Worm (Caenorhabditis elegans) whole organism, L2 larva: ENCODE results near the gene srm-1.
"Not testable (repeated sequence)": the region's sequence is repeated elsewhere in the genome, so short reads cannot be mapped to it uniquely, and the experiment has no call there.

Experiments
- C34F6.9 ChIP-seq: fragments of 150-350 bp; optimal IDR thresholded peaks from 2 replicates; lab custom pipeline; 2014; ENCODE audit warnings: missing biosample characterization, missing genetic modification characterization
- F13H6.1 ChIP-seq: sonication (generic microtip); optimal IDR thresholded peaks from 2 replicates; lab custom pipeline; 2016; ENCODE audit warnings: missing genetic modification characterization, missing compliant biosample characterization
- R02D3.7 ChIP-seq: fragments of 150-350 bp; optimal IDR thresholded peaks from 2 replicates; lab custom pipeline; 2014; ENCODE audit warnings: missing biosample characterization, missing genetic modification characterization
- ZK546.5 ChIP-seq: sonication (generic microtip); optimal IDR thresholded peaks from 2 replicates; lab custom pipeline; 2017; ENCODE audit warnings: missing biosample characterization, missing genetic modification characterization
- alr-1 ChIP-seq: fragments of 150-350 bp; optimal IDR thresholded peaks from 2 replicates; lab custom pipeline; 2014; ENCODE audit warnings: missing biosample characterization, missing genetic modification characterization
- aly-2 ChIP-seq: fragments of 150-350 bp; optimal IDR thresholded peaks from 2 replicates; lab custom pipeline; 2014; ENCODE audit warnings: missing biosample characterization, missing genetic modification characterization
- ceh-82 ChIP-seq: fragments of 150-350 bp; optimal IDR thresholded peaks from 2 replicates; lab custom pipeline; 2014; ENCODE audit warnings: missing biosample characterization, missing genetic modification characterization
- dmd-4 ChIP-seq: sonication (generic microtip); optimal IDR thresholded peaks from 2 replicates; lab custom pipeline; 2017; ENCODE audit warnings: missing biosample characterization, missing genetic modification characterization
- egl-27 ChIP-seq: sonication (generic microtip); optimal IDR thresholded peaks from 3 replicates; lab custom pipeline; 2017; ENCODE audit warnings: missing biosample characterization, missing genetic modification reagents, missing genetic modification characterization
- elt-1 ChIP-seq: fragments of 150-350 bp; optimal IDR thresholded peaks from 2 replicates; lab custom pipeline; 2014; ENCODE audit warnings: missing biosample characterization, missing genetic modification characterization
- elt-3 ChIP-seq: sonication (generic microtip); optimal IDR thresholded peaks from 2 replicates; lab custom pipeline; 2017; ENCODE audit warnings: missing biosample characterization, missing genetic modification characterization
- fos-1 ChIP-seq: fragments of 150-350 bp; optimal IDR thresholded peaks from 2 replicates; lab custom pipeline; 2014; ENCODE audit warnings: missing biosample characterization, missing genetic modification characterization
- gmeb-1 ChIP-seq: fragments of 150-350 bp; optimal IDR thresholded peaks from 2 replicates; lab custom pipeline; 2014; ENCODE audit warnings: missing biosample characterization, missing genetic modification characterization
- lin-11 ChIP-seq: fragments of 150-350 bp; sonication (generic microtip); optimal IDR thresholded peaks from 2 replicates; lab custom pipeline; 2014; ENCODE audit warnings: missing biosample characterization, missing genetic modification characterization, inconsistent platforms, mixed read lengths
- lin-13 ChIP-seq: fragments of 150-350 bp; optimal IDR thresholded peaks from 2 replicates; lab custom pipeline; 2014; ENCODE audit warnings: missing biosample characterization, missing genetic modification reagents, missing genetic modification characterization
- lin-39 ChIP-seq: fragments of 150-350 bp; optimal IDR thresholded peaks from 2 replicates; lab custom pipeline; 2014; ENCODE audit warnings: missing biosample characterization, missing genetic modification reagents, missing genetic modification characterization
- mdl-1 ChIP-seq, 2 experiments: fragments of 150-350 bp in 1 of 2; sonication (generic microtip) in 1 of 2; optimal IDR thresholded peaks; 2 replicates each; lab custom pipeline; 2017; ENCODE audit warnings: missing biosample characterization in 2 of 2, missing genetic modification characterization in 2 of 2
- nhr-10 ChIP-seq: sonication (generic microtip); optimal IDR thresholded peaks from 2 replicates; lab custom pipeline; 2017; ENCODE audit warnings: missing biosample characterization, missing genetic modification characterization
- nhr-12 ChIP-seq: fragments of 150-350 bp; optimal IDR thresholded peaks from 2 replicates; lab custom pipeline; 2014; ENCODE audit warnings: missing biosample characterization, missing genetic modification characterization
- nhr-129 ChIP-seq: fragments of 150-350 bp; optimal IDR thresholded peaks from 2 replicates; lab custom pipeline; 2014; ENCODE audit warnings: missing biosample characterization, missing genetic modification characterization
- nhr-21 ChIP-seq: fragments of 150-350 bp; optimal IDR thresholded peaks from 2 replicates; lab custom pipeline; 2014; ENCODE audit warnings: missing biosample characterization, missing genetic modification characterization
- nhr-23 ChIP-seq: fragments of 150-350 bp; optimal IDR thresholded peaks from 2 replicates; lab custom pipeline; 2014; ENCODE audit warnings: missing biosample characterization, missing genetic modification reagents, missing genetic modification characterization
- nhr-237 ChIP-seq: fragments of 150-350 bp; optimal IDR thresholded peaks from 2 replicates; lab custom pipeline; 2014; ENCODE audit warnings: missing biosample characterization, missing genetic modification characterization
- nhr-77 ChIP-seq: fragments of 150-350 bp; optimal IDR thresholded peaks from 2 replicates; lab custom pipeline; 2014; ENCODE audit warnings: missing biosample characterization, missing genetic modification characterization
- sem-4 ChIP-seq: fragments of 150-350 bp; optimal IDR thresholded peaks from 2 replicates; lab custom pipeline; 2014; ENCODE audit warnings: missing biosample characterization, missing genetic modification reagents, missing genetic modification characterization
- skn-1 ChIP-seq: sonication (generic microtip); optimal IDR thresholded peaks from 2 replicates; lab custom pipeline; 2017; ENCODE audit warnings: missing biosample characterization, missing genetic modification characterization
- sma-9 ChIP-seq, 2 experiments: fragments of 150-350 bp in 1 of 2; sonication (generic microtip) in 1 of 2; optimal IDR thresholded peaks; 2 replicates each; lab custom pipeline; 2014 to 2016; ENCODE audit warnings: missing genetic modification characterization in 2 of 2, mild to moderate bottlenecking in 1 of 2, missing biosample characterization in 1 of 2, missing compliant biosample characterization in 1 of 2, missing genetic modification reagents in 1 of 2, moderate library complexity in 1 of 2
- snpc-4 ChIP-seq: fragments of 150-350 bp; optimal IDR thresholded peaks from 2 replicates; lab custom pipeline; 2014; ENCODE audit warnings: missing biosample characterization, missing genetic modification characterization
- unc-39 ChIP-seq: fragments of 150-350 bp; optimal IDR thresholded peaks from 2 replicates; lab custom pipeline; 2014; ENCODE audit warnings: missing biosample characterization, missing genetic modification characterization
- unc-55 ChIP-seq: fragments of 150-350 bp; sonication (generic microtip); optimal IDR thresholded peaks from 3 replicates; lab custom pipeline; 2014; ENCODE audit warnings: missing biosample characterization, missing genetic modification reagents, missing genetic modification characterization
- zag-1 ChIP-seq: fragments of 150-350 bp; optimal IDR thresholded peaks from 2 replicates; lab custom pipeline; 2014; ENCODE audit warnings: missing biosample characterization, missing genetic modification characterization
- ztf-1 ChIP-seq: fragments of 200-800 bp; sonication (Bioruptor generic); conservative IDR thresholded peaks from 2 replicates; pipeline ENCODE4 v1.3.6; 2022; ENCODE audit warnings: missing genetic modification characterization, missing compliant biosample characterization
- ztf-4 ChIP-seq: fragments of 150-350 bp; optimal IDR thresholded peaks from 2 replicates; lab custom pipeline; 2014; ENCODE audit warnings: missing biosample characterization, missing genetic modification characterization

srm-1 gene

DNA sequence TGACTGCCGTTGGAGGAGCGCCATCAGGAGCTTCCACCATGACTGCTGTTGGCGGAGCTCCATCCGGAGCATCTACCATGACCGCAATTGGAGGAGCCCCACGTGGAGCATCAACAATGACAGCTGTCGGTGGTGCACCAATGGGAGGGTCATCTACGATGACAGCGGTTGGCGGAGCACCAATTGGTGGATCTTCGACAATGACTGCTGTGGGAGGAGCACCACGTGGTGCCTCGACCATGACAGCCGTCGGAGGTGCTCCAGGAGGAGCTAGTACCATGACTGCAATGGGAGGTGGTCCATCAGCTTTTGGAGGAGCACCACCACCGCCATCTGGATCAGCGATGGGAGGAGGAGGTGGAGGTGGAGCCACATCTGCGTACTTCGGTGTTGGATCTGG lies 4.7 kb downstream of the srm-1 start, which contains the start of gene T28H11.7:
TSS of gene T28H11.7 (minus strand) at position 101 of the 400 bp plus-strand sequence.
- TF ChIP-seq aly-2; lin-39 (tag; lab: Kevin White, UChicago); C34F6.9: not testable (repeated sequence)

ce11 chrIV:5020533-5020932 lies 8.2 kb downstream of the srm-1 start, which contains the start of gene T28H11.8:
T28H11.8 (minus strand) TSS chrIV:5020633.
- TF ChIP-seq nhr-237 (no peak), ZK546.5 (no peak), snpc-4 (tag; lab: Kevin White, UChicago) (no peak), sma-9 (GFP tag; optimal IDR thresholded peaks at IDR 0.05; lab: Kevin White, UChicago) (no peak), sma-9 (tag; optimal IDR thresholded peaks at IDR 0.05; lab: Kevin White, UChicago) (no peak), F13H6.1 (no peak), skn-1 (tag; lab: Kevin White, UChicago) (no peak), alr-1 (no peak), nhr-77 (tag; lab: Kevin White, UChicago) (no peak), aly-2 (no peak), lin-39 (tag; lab: Kevin White, UChicago) (no peak), elt-3 (no peak)

DNA sequence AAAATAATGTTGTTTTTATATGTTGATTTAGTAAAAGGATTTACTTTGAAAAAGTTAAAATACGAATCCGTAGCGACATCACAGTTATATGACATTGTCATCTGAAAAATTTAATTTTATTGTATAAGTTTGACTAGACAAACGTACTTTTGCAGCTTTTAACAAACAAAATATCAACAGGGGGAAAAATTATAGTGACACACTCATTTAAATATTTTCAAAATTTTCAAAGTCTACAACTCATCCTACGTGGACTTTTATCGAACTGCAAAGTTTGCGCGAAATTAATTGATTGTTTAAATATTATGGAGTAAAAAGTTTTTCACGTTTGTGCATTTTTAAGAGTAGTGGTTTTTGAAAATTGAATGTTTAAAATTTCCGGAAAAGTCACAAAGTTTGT lies 13.3 kb downstream of the srm-1 start, which contains the start of gene C09B9.85:
TSS of gene C09B9.85 (minus strand) at position 101 of the 400 bp plus-strand sequence.
- no peak for TF ChIP-seq nhr-129 (tag; lab: Kevin White, UChicago)

DNA sequence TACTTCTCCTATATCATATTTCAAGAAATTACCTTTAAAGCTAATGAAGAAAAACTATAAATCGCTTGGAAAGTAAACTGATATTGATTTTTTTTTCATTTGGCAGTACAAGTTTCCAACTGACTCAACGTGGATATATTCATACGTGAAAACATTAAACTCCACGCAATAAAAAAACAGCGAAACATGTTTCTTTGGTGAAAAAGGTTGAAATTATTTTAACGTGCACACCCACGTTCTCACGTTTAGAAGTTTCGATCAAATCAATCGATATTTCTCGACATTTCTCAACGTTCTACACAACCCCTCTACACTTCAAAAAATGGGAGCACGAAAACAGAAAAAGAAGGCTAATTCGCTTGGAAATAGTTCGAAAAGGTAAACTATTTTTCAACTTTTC lies 16.6 kb downstream of the srm-1 start, which contains the start of the genes best-6 and C09B9.2:
TSS of gene best-6 (minus strand) at position 101 of the 400 bp plus-strand sequence.
TSS of gene C09B9.2 (plus strand) at position 314 of the 400 bp plus-strand sequence.
- no peak for TF ChIP-seq nhr-77 (tag; lab: Kevin White, UChicago)
- no peak for TF ChIP-seq zag-1 (tag; lab: Kevin White, UChicago)
- TF ChIP-seq dmd-4 = no peak
- TF ChIP-seq unc-55 = no peak
- TF ChIP-seq unc-39 = no peak
- no peak for TF ChIP-seq mdl-1 (tag; optimal IDR thresholded peaks at IDR 0.05; lab: Kevin White, UChicago)
- TF ChIP-seq lin-11 = no peak
- TF ChIP-seq C34F6.9 = no peak
- TF ChIP-seq nhr-12 (tag; lab: Kevin White, UChicago) = no peak
- TF ChIP-seq R02D3.7 (tag; lab: Kevin White, UChicago) = no peak

- TF ChIP-seq skn-1 (tag; lab: Kevin White, UChicago) (no peak), ceh-82 (tag; lab: Kevin White, UChicago) (no peak), F13H6.1 (no peak)
- TF ChIP-seq, all 48 proteins: peak for 0
These were observed 19.0 kb downstream of the srm-1 start for ce11 chrIV:5031346-5031745.

- TF ChIP-seq elt-1 (tag; lab: Kevin White, UChicago) (no peak), nhr-21 (no peak), gmeb-1 (tag; lab: Kevin White, UChicago) (no peak), ztf-1 (GFP tag; lab: Robert Waterston, UW) (no peak), R02D3.7 (tag; lab: Kevin White, UChicago) (no peak), alr-1 (no peak), unc-55 (no peak), fos-1 (tag; lab: Kevin White, UChicago) (no peak), ztf-4 (tag; lab: Kevin White, UChicago) (no peak), lin-13 (GFP tag; lab: Kevin White, UChicago) (no peak), elt-3 (no peak), dmd-4 (no peak), nhr-10 (tag; lab: Kevin White, UChicago) (no peak), nhr-237 (no peak), ceh-82 (tag; lab: Kevin White, UChicago) (no peak), egl-27 (no peak), nhr-23 (tag; lab: Kevin White, UChicago) (no peak), sem-4 (no peak), nhr-77 (tag; lab: Kevin White, UChicago) (no peak)
These were observed 20.9 kb downstream of the srm-1 start, which contains the start of gene C09B9.4 for ce11 chrIV:5033276-5033675. C09B9.4 (minus strand) TSS chrIV:5033376.
